Fruit fly (Drosophila melanogaster): ENCODE results near the gene CG31142.

Gene CG31142

DNA sequence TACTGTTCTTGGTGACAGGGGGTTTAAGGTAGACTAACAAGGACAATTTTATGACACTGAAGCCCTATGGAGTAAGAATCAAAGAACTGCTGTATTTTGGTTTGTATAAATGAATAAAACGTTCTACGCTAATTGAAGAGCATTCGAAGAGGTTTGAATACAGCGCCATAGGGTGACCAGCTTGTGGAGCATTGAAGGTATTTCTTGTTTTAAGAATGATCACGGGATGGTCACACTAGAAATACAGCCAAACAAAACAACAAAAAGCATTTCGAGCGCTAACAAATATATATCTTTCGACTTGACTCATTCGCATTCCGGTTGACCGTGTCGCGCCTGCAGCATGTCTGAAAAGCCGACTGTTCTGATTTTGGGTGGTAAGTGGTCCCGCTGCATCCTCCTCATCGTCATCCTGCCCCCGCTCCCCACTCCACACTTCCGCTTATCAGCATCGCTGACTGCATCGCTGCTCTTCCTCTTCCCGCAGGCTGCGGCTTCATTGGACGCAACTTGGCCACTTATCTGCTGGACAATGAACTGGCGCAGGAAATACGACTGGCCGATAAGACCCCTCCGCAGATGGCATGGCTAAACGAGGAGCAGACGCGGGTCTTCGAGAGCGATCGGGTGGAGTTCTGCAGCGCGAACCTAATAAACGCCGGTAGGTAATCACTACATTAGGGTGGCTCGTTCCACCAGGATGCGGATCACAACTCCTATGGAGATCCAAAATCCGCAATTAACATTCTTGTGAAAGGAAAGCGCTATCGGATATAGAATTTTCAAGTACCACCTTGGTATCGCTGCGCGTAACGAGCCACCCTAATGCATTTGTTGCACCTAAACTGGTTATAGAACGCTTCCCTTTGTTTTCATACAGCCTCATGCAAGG is 4.9 kb downstream of the CG31142 start, which contains the start of gene CG5854 (continued):
- TF ChIP-seq pita (GFP tag; optimal IDR thresholded peaks at IDR 0.05): no peak
- TF ChIP-seq row (GFP tag; IDR thresholded peaks at IDR 0.05): peak; percentile 50; the same call in 2 of the 3 replicates
- peak; percentile 55 for TF ChIP-seq CG17802 (tag; optimal IDR thresholded peaks at IDR 0.05)
- TF ChIP-seq B-H1 (GFP tag; IDR thresholded peaks at IDR 0.05): peak; percentile 45; the same call in 2 of the 3 replicates
- TF ChIP-seq CG10209 (GFP tag; optimal IDR thresholded peaks at IDR 0.05): peak; percentile 68
- TF ChIP-seq CG2712 (tag; optimal IDR thresholded peaks at IDR 0.05): peak; percentile 75
- no peak for TF ChIP-seq CG13894 (tag; optimal IDR thresholded peaks at IDR 0.05)
- TF ChIP-seq CG10267 (tag; optimal IDR thresholded peaks at IDR 0.05): peak; percentile 39
- peak; percentile 95 for TF ChIP-seq CG17568 (GFP tag; optimal IDR thresholded peaks at IDR 0.05)
- no peak for TF ChIP-seq CG34224 (GFP tag; IDR thresholded peaks at IDR 0.05; ENCODE audit: partially characterized antibody)
- TF ChIP-seq CG7271 (tag; optimal IDR thresholded peaks at IDR 0.05): no peak
- TF ChIP-seq CG3838 (GFP tag; optimal IDR thresholded peaks at IDR 0.05): peak; percentile 21
- TF ChIP-seq CG10959 (GFP tag; IDR thresholded peaks at IDR 0.05): peak; percentile 42; the same call in 1 of the 2 replicates
- TF ChIP-seq CG4404 (GFP tag; IDR thresholded peaks at IDR 0.05): peak; percentile 32; the same call in 1 of the 2 replicates
- TF ChIP-seq dysf (GFP tag; IDR thresholded peaks at IDR 0.05): peak; percentile 80
- peak; percentile 80 for TF ChIP-seq CG18262 (tag; optimal IDR thresholded peaks at IDR 0.05)
- TF ChIP-seq hbn (GFP tag; IDR thresholded peaks at IDR 0.05; ENCODE audit: partially characterized antibody): no peak
- TF ChIP-seq trh (GFP tag; optimal IDR thresholded peaks at IDR 0.05): peak; percentile 18
- TF ChIP-seq Dek (tag; optimal IDR thresholded peaks at IDR 0.05): peak; percentile 22
- peak; percentile 12 for TF ChIP-seq NK7.1 (GFP tag; optimal IDR thresholded peaks at IDR 0.05)
- no peak for TF ChIP-seq knrl (GFP tag; IDR thresholded peaks at IDR 0.05; ENCODE audit: partially characterized antibody)
- peak; percentile 59 for TF ChIP-seq bcd (GFP tag; optimal IDR thresholded peaks at IDR 0.05)
- TF ChIP-seq Abd-B (GFP tag; optimal IDR thresholded peaks at IDR 0.05): peak; percentile 33
- TF ChIP-seq CHES-1-like (GFP tag; optimal IDR thresholded peaks at IDR 0.05): peak; percentile 64
- TF ChIP-seq caup (GFP tag; optimal IDR thresholded peaks at IDR 0.05; ENCODE audit: severe bottlenecking): peak; percentile 70
- TF ChIP-seq NFAT (GFP tag; IDR thresholded peaks at IDR 0.05): no peak
- no peak for TF ChIP-seq corto (GFP tag; optimal IDR thresholded peaks at IDR 0.05)
- peak; percentile 44 for TF ChIP-seq CG33557 (GFP tag; optimal IDR thresholded peaks at IDR 0.05)
- peak; percentile 49 for TF ChIP-seq CG9437 (GFP tag; optimal IDR thresholded peaks at IDR 0.05)
- TF ChIP-seq HLH54F (GFP tag; optimal IDR thresholded peaks at IDR 0.05): peak; percentile 38
- no peak for TF ChIP-seq pfk (GFP tag; optimal IDR thresholded peaks at IDR 0.05)
- peak; percentile 39 for TF ChIP-seq CG1602 (GFP tag; optimal IDR thresholded peaks at IDR 0.05)
- TF ChIP-seq chn (GFP tag; optimal IDR thresholded peaks at IDR 0.05): peak; percentile 82
- no peak for TF ChIP-seq HLHmδ (GFP tag; optimal IDR thresholded peaks at IDR 0.05)
- TF ChIP-seq ind (GFP tag; optimal IDR thresholded peaks at IDR 0.05): peak; percentile 73
- peak; percentile 67; the same call in 2 of the 3 replicates for TF ChIP-seq Optix (GFP tag; IDR thresholded peaks at IDR 0.05)
- peak; percentile 24 for TF ChIP-seq Usf (GFP tag; optimal IDR thresholded peaks at IDR 0.05)
- TF ChIP-seq CG8359 (GFP tag; optimal IDR thresholded peaks at IDR 0.05; ENCODE audit: borderline replicate concordance): no peak
- peak; percentile 19 for TF ChIP-seq CG7928 (GFP tag; optimal IDR thresholded peaks at IDR 0.05)
- peak; percentile 48 for TF ChIP-seq Sry-δ (GFP tag; optimal IDR thresholded peaks at IDR 0.05)
- peak; percentile 90 to 98 for TF ChIP-seq bsh (GFP tag; optimal IDR thresholded peaks at IDR 0.05)
- peak; percentile 33 for TF ChIP-seq Myb (GFP tag; optimal IDR thresholded peaks at IDR 0.05)
- peak; percentile 22 for TF ChIP-seq CG15696 (tag; optimal IDR thresholded peaks at IDR 0.05)
- TF ChIP-seq pros (GFP tag; optimal IDR thresholded peaks at IDR 0.05): no peak
- TF ChIP-seq tll (GFP tag; optimal IDR thresholded peaks at IDR 0.05): no peak
- peak; percentile 75 for TF ChIP-seq CG4707 (GFP tag; optimal IDR thresholded peaks at IDR 0.05)

Measured in whole organism, embryonic.